Fruit fly (Drosophila melanogaster) whole organism, wandering third instar larva: ENCODE results near the gene gzl.

Source experiments
- Abd-B ChIP-seq: fragments of >200 bp; optimal IDR thresholded peaks from 2 replicates; lab custom pipeline; 2017; ENCODE audit warnings: missing biosample characterization, missing genetic modification characterization
- CG32264 ChIP-seq: fragments of 200-800 bp; sonication (Bioruptor generic); optimal IDR thresholded peaks from 2 replicates; lab custom pipeline; 2016; ENCODE audit warnings: missing biosample characterization, missing genetic modification characterization
- CrebA ChIP-seq: fragments of 200-800 bp; sonication (Bioruptor generic); optimal IDR thresholded peaks from 2 replicates; lab custom pipeline; 2016; ENCODE audit warnings: missing biosample characterization, mild to moderate bottlenecking, missing genetic modification characterization, borderline replicate concordance
- Dfd ChIP-seq: fragments of >200 bp; optimal IDR thresholded peaks from 2 replicates; lab custom pipeline; 2017; ENCODE audit warnings: missing biosample characterization, missing genetic modification characterization
- Dif ChIP-seq: fragments of 200-275, 200-300 bp; sonication (Bioruptor generic); optimal IDR thresholded peaks from 2 replicates; lab custom pipeline; 2018; ENCODE audit warnings: missing biosample characterization, missing genetic modification characterization; ENCODE audit not compliant: partially characterized antibody
- HLH106 ChIP-seq: fragments of 200-800 bp; optimal IDR thresholded peaks from 3 replicates; lab custom pipeline; 2019; ENCODE audit warnings: missing biosample characterization, mild to moderate bottlenecking, missing genetic modification characterization, moderate library complexity
- Hnf4 ChIP-seq: fragments of 200-800 bp; sonication (Bioruptor generic); optimal IDR thresholded peaks from 2 replicates; lab custom pipeline; 2016; ENCODE audit warnings: missing biosample characterization, mild to moderate bottlenecking, missing genetic modification characterization
- Hr78 ChIP-seq: fragments of >200 bp; optimal IDR thresholded peaks from 2 replicates; lab custom pipeline; 2017; ENCODE audit warnings: missing biosample characterization, missing genetic modification characterization
- Hr83 ChIP-seq: fragments of 200-300 bp; sonication (Bioruptor generic); optimal IDR thresholded peaks from 2 replicates; lab custom pipeline; 2016; ENCODE audit warnings: missing biosample characterization, mild to moderate bottlenecking, missing genetic modification characterization, moderate library complexity; ENCODE audit not compliant: poor library complexity, severe bottlenecking
- Jra ChIP-seq: sonication (Bioruptor generic); optimal IDR thresholded peaks from 2 replicates; lab custom pipeline; 2016; ENCODE audit warnings: missing biosample characterization, missing genetic modification characterization
- N ChIP-seq: fragments of >200 bp; optimal IDR thresholded peaks from 2 replicates; lab custom pipeline; 2018; ENCODE audit warnings: missing biosample characterization, missing external identifiers, missing genetic modification characterization
- OdsH ChIP-seq: fragments of 200-800 bp; sonication (Bioruptor generic); optimal IDR thresholded peaks from 2 replicates; lab custom pipeline; 2016; ENCODE audit warnings: missing biosample characterization, mild to moderate bottlenecking, missing genetic modification characterization
- Rel ChIP-seq, 2 experiments: fragments of 200-800 bp; sonication (Bioruptor generic) in 1 of 2; optimal IDR thresholded peaks; 2 replicates in 1 of 2; 3 replicates in 1 of 2; lab custom pipeline; 2016 to 2019; ENCODE audit warnings: mild to moderate bottlenecking in 2 of 2, missing biosample characterization in 2 of 2, missing genetic modification characterization in 2 of 2, moderate library complexity in 1 of 2
- Sp1 ChIP-seq: fragments of 200-800 bp; sonication (Bioruptor generic); optimal IDR thresholded peaks from 3 replicates; lab custom pipeline; 2019; ENCODE audit warnings: missing biosample characterization, mild to moderate bottlenecking, missing genetic modification characterization, moderate library complexity
- Vsx2 ChIP-seq: fragments of 200-300, 225-300 bp; sonication (Bioruptor generic); optimal IDR thresholded peaks from 2 replicates; lab custom pipeline; 2018; ENCODE audit warnings: missing biosample characterization, missing genetic modification characterization; ENCODE audit not compliant: partially characterized antibody
- br ChIP-seq: fragments of 200-800 bp; sonication (Bioruptor generic); optimal IDR thresholded peaks from 2 replicates; lab custom pipeline; 2016; ENCODE audit warnings: missing biosample characterization, missing genetic modification characterization
- brk ChIP-seq: fragments of 200-800 bp; sonication (Bioruptor generic); optimal IDR thresholded peaks from 2 replicates; lab custom pipeline; 2016; ENCODE audit warnings: missing biosample characterization, mild to moderate bottlenecking, missing genetic modification characterization
- dmrt93B ChIP-seq: fragments of 200-800 bp; sonication (Bioruptor generic); optimal IDR thresholded peaks from 2 replicates; lab custom pipeline; 2018; ENCODE audit warnings: missing biosample characterization, mild to moderate bottlenecking, missing genetic modification characterization
- ey ChIP-seq: fragments of 200-800 bp; sonication (Bioruptor generic); optimal IDR thresholded peaks from 2 replicates; lab custom pipeline; 2016; ENCODE audit warnings: missing biosample characterization, missing genetic modification characterization
- foxo ChIP-seq, 2 experiments: fragments of 200-800 bp; sonication (Bioruptor generic); optimal IDR thresholded peaks; 2 replicates in 1 of 2; 3 replicates in 1 of 2; lab custom pipeline; 2016 to 2017; ENCODE audit warnings: missing biosample characterization in 2 of 2, missing genetic modification characterization in 2 of 2
- fru ChIP-seq: fragments of 200-800 bp; sonication (Bioruptor generic); optimal IDR thresholded peaks from 3 replicates; lab custom pipeline; 2016; ENCODE audit warnings: missing biosample characterization, mild to moderate bottlenecking, missing genetic modification characterization
- h ChIP-seq: fragments of 200-800 bp; sonication (Bioruptor generic); optimal IDR thresholded peaks from 3 replicates; lab custom pipeline; 2016; ENCODE audit warnings: missing biosample characterization, mild to moderate bottlenecking, missing genetic modification characterization
- jim ChIP-seq: fragments of 175-275, 200-325 bp; sonication (Bioruptor generic); optimal IDR thresholded peaks from 2 replicates; lab custom pipeline; 2016; ENCODE audit warnings: missing biosample characterization, mild to moderate bottlenecking, missing genetic modification characterization
- lola ChIP-seq: fragments of >200 bp; optimal IDR thresholded peaks from 2 replicates; lab custom pipeline; 2017; ENCODE audit warnings: missing biosample characterization, missing genetic modification characterization
- psq ChIP-seq: fragments of 200-800 bp; sonication (Bioruptor generic); optimal IDR thresholded peaks from 3 replicates; lab custom pipeline; 2017; ENCODE audit warnings: missing biosample characterization, mild to moderate bottlenecking, missing genetic modification characterization, moderate library complexity
- rgr ChIP-seq: fragments of 200-800 bp; sonication (Bioruptor generic); optimal IDR thresholded peaks from 3 replicates; lab custom pipeline; 2016; ENCODE audit warnings: missing biosample characterization, mild to moderate bottlenecking, missing genetic modification characterization
- sage ChIP-seq: fragments of 200-800 bp; sonication (Bioruptor generic); optimal IDR thresholded peaks from 2 replicates; lab custom pipeline; 2016; ENCODE audit warnings: missing biosample characterization, mild to moderate bottlenecking, missing genetic modification characterization
- sv ChIP-seq: fragments of 200-800 bp; sonication (Bioruptor generic); optimal IDR thresholded peaks from 3 replicates; lab custom pipeline; 2016; ENCODE audit warnings: missing biosample characterization, missing genetic modification characterization
- tai ChIP-seq: sonication (Bioruptor generic); optimal IDR thresholded peaks from 2 replicates; lab custom pipeline; 2016; ENCODE audit warnings: missing biosample characterization, missing genetic modification characterization
- woc ChIP-seq: sonication (Bioruptor generic); optimal IDR thresholded peaks from 2 replicates; lab custom pipeline; 2016; ENCODE audit warnings: missing biosample characterization, mild to moderate bottlenecking, missing genetic modification characterization

gzl gene

DNA sequence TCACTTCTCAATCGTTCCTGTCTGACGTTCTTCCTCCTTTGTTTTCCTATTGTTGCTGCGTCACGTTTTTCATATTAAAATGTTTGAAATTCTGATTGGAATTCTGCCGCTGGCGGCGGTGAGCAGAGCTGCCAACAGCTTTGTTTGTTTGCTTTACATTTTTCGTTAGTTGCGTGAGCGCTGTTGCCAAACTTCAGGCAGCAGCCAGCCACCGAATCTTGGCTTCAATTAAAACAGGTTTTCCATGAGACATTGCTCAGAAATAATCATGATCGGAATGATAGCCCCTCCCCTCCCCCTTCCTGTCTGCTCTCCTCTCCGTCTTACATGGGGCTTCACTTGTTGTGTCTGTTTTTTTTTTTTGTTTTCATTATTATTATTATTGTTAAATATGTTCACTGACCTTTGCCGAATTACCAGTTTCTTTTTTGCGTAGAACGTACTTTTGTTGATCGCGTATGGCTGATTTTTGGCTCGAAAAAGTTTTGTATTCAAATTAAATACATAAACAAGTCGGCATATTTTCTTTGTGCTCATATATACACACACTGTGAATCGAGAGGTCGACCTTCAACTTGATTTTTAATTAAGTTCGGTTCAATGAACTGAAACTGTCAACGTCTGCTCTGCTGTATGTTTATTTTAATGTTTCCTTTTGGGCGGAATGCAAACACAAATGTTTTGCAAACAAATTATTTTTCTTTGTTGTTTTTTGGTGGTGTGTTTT is 43.6 kb downstream of the gzl start:
- TF ChIP-seq jim, result peak; percentile 36
- peak; percentile 18 for TF ChIP-seq Rel (GFP tag; optimal IDR thresholded peaks at IDR 0.05; lab: Kevin White, UChicago)
- TF ChIP-seq Rel (tag; optimal IDR thresholded peaks at IDR 0.05; lab: Kevin White, UChicago), result peak; percentile 57
- TF ChIP-seq CrebA (GFP tag; lab: Kevin White, UChicago), result peak; percentile 57
- TF ChIP-seq foxo (GFP tag; optimal IDR thresholded peaks at IDR 0.05; lab: Kevin White, UChicago), result no peak
- no peak for TF ChIP-seq N (GFP tag; lab: Kevin White, UChicago)
- TF ChIP-seq psq, result peak; percentile 76
- peak; percentile 27 for TF ChIP-seq br (GFP tag; lab: Kevin White, UChicago)
- TF ChIP-seq rgr (GFP tag; lab: Kevin White, UChicago), result peak; percentile 5
- peak; percentile 66 for TF ChIP-seq Hr83 (GFP tag; lab: Kevin White, UChicago)
- peak; percentile 61 for TF ChIP-seq Dif
- TF ChIP-seq h, result peak; percentile 38
- TF ChIP-seq CG32264 (GFP tag; lab: Kevin White, UChicago), result peak; percentile 1
- TF ChIP-seq tai (GFP tag; lab: Kevin White, UChicago), result no peak
- TF ChIP-seq sage, result peak; percentile 32

- TF ChIP-seq Hr83 (GFP tag; lab: Kevin White, UChicago), result no peak
- peak; percentile 26 for TF ChIP-seq sv (GFP tag; lab: Kevin White, UChicago)
- no peak for TF ChIP-seq Hr78
- TF ChIP-seq OdsH (GFP tag; lab: Kevin White, UChicago), result peak; percentile 28
- TF ChIP-seq Vsx2 (GFP tag; lab: Kevin White, UChicago), result no peak
- TF ChIP-seq Jra (GFP tag; lab: Kevin White, UChicago), result no peak
- TF ChIP-seq Hnf4 (GFP tag; lab: Kevin White, UChicago), result peak; percentile 45
- TF ChIP-seq ey (GFP tag; lab: Kevin White, UChicago), result peak; percentile 43
- peak; percentile 62 for TF ChIP-seq rgr (GFP tag; lab: Kevin White, UChicago)
- TF ChIP-seq foxo (GFP tag; optimal IDR thresholded peaks at IDR 0.05; lab: Kevin White, UChicago), result peak in 1 of 2 experiments; percentile 56
- peak; percentile 66 for TF ChIP-seq fru (GFP tag; lab: Kevin White, UChicago)
- TF ChIP-seq HLH106 (tag; lab: Kevin White, UChicago), result peak; percentile 42
- peak; percentile 71 for TF ChIP-seq h
- no peak for TF ChIP-seq lola (GFP tag; lab: Kevin White, UChicago)
- TF ChIP-seq Sp1 (GFP tag; lab: Kevin White, UChicago), result peak; percentile 49
- TF ChIP-seq woc, result peak; percentile 33
- peak; percentile 8 for TF ChIP-seq br (GFP tag; lab: Kevin White, UChicago)
- peak; percentile 27 for TF ChIP-seq psq
- TF ChIP-seq brk (GFP tag; lab: Kevin White, UChicago), result peak; percentile 5
- TF ChIP-seq dmrt93B (GFP tag; lab: Kevin White, UChicago), result no peak
- TF ChIP-seq CrebA (GFP tag; lab: Kevin White, UChicago), result no peak
Observed at dm6 chr3R:6427619-6428378, 45.1 kb downstream of the gzl start.

- TF ChIP-seq Hr78, result no peak
Observed at dm6 chr3R:6428935-6429334, 46.2 kb downstream of the gzl start.

- TF ChIP-seq dmrt93B (GFP tag; lab: Kevin White, UChicago), result no peak
- TF ChIP-seq Dif, result no peak
- TF ChIP-seq sv (GFP tag; lab: Kevin White, UChicago), result no peak
- TF ChIP-seq br (GFP tag; lab: Kevin White, UChicago), result no peak
- no peak for TF ChIP-seq Dfd (GFP tag; lab: Kevin White, UChicago)
- no peak for TF ChIP-seq Hnf4 (GFP tag; lab: Kevin White, UChicago)
- TF ChIP-seq Abd-B, result no peak
- no peak for TF ChIP-seq woc
- no peak for TF ChIP-seq CG32264 (GFP tag; lab: Kevin White, UChicago)
- TF ChIP-seq, all 38 proteins: peak for 0
Observed at dm6 chr3R:6429706-6430105, 47.0 kb downstream of the gzl start.
